Worm (Caenorhabditis elegans) whole organism, L3 larva: ENCODE measurements around the gene ZC196.4.
"Not testable (repeated sequence)": the region's sequence is repeated elsewhere in the genome, so short reads cannot be mapped to it uniquely, and the experiment has no call there.

Source experiments
- R02D3.7 ChIP-seq: fragments of 150-350 bp; optimal IDR thresholded peaks from 2 replicates; lab custom pipeline; 2014; ENCODE audit warnings: missing biosample characterization, missing genetic modification characterization
- ZK546.5 ChIP-seq: sonication (generic microtip); optimal IDR thresholded peaks from 2 replicates; lab custom pipeline; 2017; ENCODE audit warnings: missing biosample characterization, missing genetic modification characterization
- ama-1 ChIP-seq: fragments of 150-350 bp; optimal IDR thresholded peaks from 2 replicates; lab custom pipeline; 2018
- ceh-16 ChIP-seq: sonication (generic microtip); optimal IDR thresholded peaks from 2 replicates; lab custom pipeline; 2017; ENCODE audit warnings: missing biosample characterization, missing genetic modification characterization
- ceh-28 ChIP-seq: fragments of 150-350 bp; optimal IDR thresholded peaks from 2 replicates; lab custom pipeline; 2014; ENCODE audit warnings: missing biosample characterization, missing genetic modification reagents, missing genetic modification characterization
- ceh-9 ChIP-seq: sonication (generic microtip); optimal IDR thresholded peaks from 2 replicates; lab custom pipeline; 2018; ENCODE audit warnings: missing biosample characterization, missing genetic modification characterization
- daf-12 ChIP-seq: fragments of 150-350 bp; optimal IDR thresholded peaks from 2 replicates; lab custom pipeline; 2014; ENCODE audit warnings: missing biosample characterization, missing genetic modification reagents, missing genetic modification characterization
- egl-27 ChIP-seq: sonication (generic microtip); optimal IDR thresholded peaks from 4 replicates; lab custom pipeline; 2017; ENCODE audit warnings: missing biosample characterization, missing genetic modification reagents, missing genetic modification characterization
- egl-5 ChIP-seq: fragments of 150-350 bp; optimal IDR thresholded peaks from 2 replicates; lab custom pipeline; 2017; ENCODE audit warnings: missing biosample characterization, missing genetic modification reagents, missing genetic modification characterization, inconsistent platforms
- elt-2 ChIP-seq: sonication (generic microtip); optimal IDR thresholded peaks from 2 replicates; lab custom pipeline; 2016; ENCODE audit warnings: missing genetic modification reagents, mild to moderate bottlenecking, missing genetic modification characterization, missing compliant biosample characterization
- fkh-10 ChIP-seq: sonication (generic microtip); optimal IDR thresholded peaks from 2 replicates; lab custom pipeline; 2017; ENCODE audit warnings: missing biosample characterization, missing genetic modification reagents, missing genetic modification characterization
- fkh-2 ChIP-seq: fragments of 150-350 bp; optimal IDR thresholded peaks from 2 replicates; lab custom pipeline; 2014; ENCODE audit warnings: missing biosample characterization, missing genetic modification reagents, missing genetic modification characterization
- fos-1 ChIP-seq: fragments of 150-350 bp; optimal IDR thresholded peaks from 2 replicates; lab custom pipeline; 2014; ENCODE audit warnings: missing biosample characterization, missing genetic modification characterization
- hmg-11 ChIP-seq: sonication (generic microtip); optimal IDR thresholded peaks from 2 replicates; lab custom pipeline; 2016; ENCODE audit warnings: missing genetic modification characterization, missing compliant biosample characterization
- jun-1 ChIP-seq: fragments of 150-350 bp; optimal IDR thresholded peaks from 2 replicates; lab custom pipeline; 2014; ENCODE audit warnings: missing biosample characterization, missing genetic modification reagents, missing genetic modification characterization
- lin-15B ChIP-seq: fragments of 150-350 bp; optimal IDR thresholded peaks from 2 replicates; lab custom pipeline; 2014; ENCODE audit warnings: missing biosample characterization, missing genetic modification characterization
- lin-39 ChIP-seq: fragments of 150-350 bp; optimal IDR thresholded peaks from 2 replicates; lab custom pipeline; 2018; ENCODE audit warnings: missing biosample characterization, missing genetic modification reagents, missing genetic modification characterization
- mdl-1 ChIP-seq: fragments of 150-350 bp; optimal IDR thresholded peaks from 2 replicates; lab custom pipeline; 2014; ENCODE audit warnings: missing biosample characterization, missing genetic modification characterization
- mml-1 ChIP-seq: fragments of 150-350 bp; sonication (generic microtip); optimal IDR thresholded peaks from 3 replicates; lab custom pipeline; 2014; ENCODE audit warnings: missing biosample characterization, missing genetic modification characterization
- nfya-1 ChIP-seq: sonication (generic microtip); optimal IDR thresholded peaks from 2 replicates; lab custom pipeline; 2017; ENCODE audit warnings: missing genetic modification characterization, mild to moderate bottlenecking, missing compliant biosample characterization, antibody characterized with exemption, moderate library complexity; ENCODE audit not compliant: insufficient read depth
- nhr-11 ChIP-seq: fragments of 150-350 bp; optimal IDR thresholded peaks from 2 replicates; lab custom pipeline; 2014; ENCODE audit warnings: missing biosample characterization, missing genetic modification characterization
- nhr-12 ChIP-seq: fragments of 150-350 bp; optimal IDR thresholded peaks from 2 replicates; lab custom pipeline; 2014; ENCODE audit warnings: missing biosample characterization, missing genetic modification characterization
- nhr-237 ChIP-seq: fragments of 150-350 bp; optimal IDR thresholded peaks from 2 replicates; lab custom pipeline; 2014; ENCODE audit warnings: missing biosample characterization, missing genetic modification characterization
- nhr-25 ChIP-seq: sonication (generic microtip); optimal IDR thresholded peaks from 2 replicates; lab custom pipeline; 2017; ENCODE audit warnings: missing biosample characterization, missing genetic modification characterization
- nhr-43 ChIP-seq: sonication (generic microtip); optimal IDR thresholded peaks from 2 replicates; lab custom pipeline; 2016; ENCODE audit warnings: mild to moderate bottlenecking, missing genetic modification characterization, missing compliant biosample characterization; ENCODE audit not compliant: poor library complexity, severe bottlenecking
- nhr-67 ChIP-seq: fragments of 150-350 bp; optimal IDR thresholded peaks from 2 replicates; lab custom pipeline; 2014; ENCODE audit warnings: missing biosample characterization, missing genetic modification characterization
- nhr-76 ChIP-seq: fragments of 150-350 bp; sonication (generic microtip); optimal IDR thresholded peaks from 5 replicates; lab custom pipeline; 2014; ENCODE audit warnings: missing biosample characterization, missing genetic modification characterization
- nhr-77 ChIP-seq: fragments of 150-350 bp; optimal IDR thresholded peaks from 2 replicates; lab custom pipeline; 2014; ENCODE audit warnings: missing biosample characterization, missing genetic modification characterization
- pha-4 ChIP-seq: fragments of 150-350 bp; optimal IDR thresholded peaks from 2 replicates; lab custom pipeline; 2014; ENCODE audit warnings: missing biosample characterization, missing genetic modification reagents, missing genetic modification characterization
- sea-2 ChIP-seq: fragments of 150-350 bp; sonication (generic microtip); optimal IDR thresholded peaks from 4 replicates; lab custom pipeline; 2014; ENCODE audit warnings: missing biosample characterization, missing genetic modification reagents, missing genetic modification characterization
- skn-1 ChIP-seq: fragments of 150-350 bp; optimal IDR thresholded peaks from 2 replicates; lab custom pipeline; 2014; ENCODE audit warnings: missing biosample characterization, missing genetic modification characterization
- snpc-4 ChIP-seq: fragments of 150-350 bp; optimal IDR thresholded peaks from 2 replicates; lab custom pipeline; 2014; ENCODE audit warnings: missing biosample characterization, missing genetic modification characterization
- unc-39 ChIP-seq: sonication (generic microtip); optimal IDR thresholded peaks from 4 replicates; lab custom pipeline; 2017; ENCODE audit warnings: missing biosample characterization, missing genetic modification characterization
- unc-62 ChIP-seq: fragments of 150-350 bp; sonication (generic microtip); optimal IDR thresholded peaks from 4 replicates; lab custom pipeline; 2014; ENCODE audit warnings: missing biosample characterization, missing genetic modification reagents, missing genetic modification characterization
- zag-1 ChIP-seq: fragments of 150-350 bp; optimal IDR thresholded peaks from 2 replicates; lab custom pipeline; 2014; ENCODE audit warnings: missing biosample characterization, missing genetic modification characterization
- ztf-11 ChIP-seq: fragments of 150-350 bp; optimal IDR thresholded peaks from 2 replicates; lab custom pipeline; 2014; ENCODE audit warnings: missing biosample characterization, missing genetic modification characterization
- ztf-4 ChIP-seq: fragments of 150-350 bp; optimal IDR thresholded peaks from 2 replicates; lab custom pipeline; 2014; ENCODE audit warnings: missing biosample characterization, missing genetic modification characterization

Gene ZC196.4

ce11 chrV:8696218-8696617, 36.7 kb upstream of the ZC196.4 start, which contains the start of gene ZC190.10:
Gene ZC190.10, minus strand, starts transcription at chrV:8696318.
- not testable (repeated sequence) for TF ChIP-seq daf-12 (tag; lab: Kevin White, UChicago); mml-1; nhr-43

DNA sequence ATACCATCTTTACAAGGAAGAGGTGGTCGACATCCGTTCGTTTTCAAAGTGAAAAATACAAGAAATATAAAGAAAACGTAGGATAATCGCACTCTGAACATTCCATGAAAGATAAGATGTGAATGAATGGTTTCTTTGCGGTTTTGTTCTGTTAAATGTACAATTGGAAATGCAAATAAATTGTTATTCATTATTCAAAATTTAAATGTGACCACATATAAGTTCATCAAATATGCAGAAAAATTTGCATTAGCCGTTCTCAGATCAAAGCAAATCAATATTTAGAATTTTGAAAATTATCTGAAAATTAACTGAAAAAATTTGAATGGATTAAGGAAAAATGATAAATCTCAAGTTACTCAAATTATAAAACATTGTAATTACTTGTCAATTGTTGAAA, 21.0 kb upstream of the ZC196.4 start, which contains the start of gene ZC178.2:
Gene ZC178.2 (minus strand): TSS at position 101 of the 400 bp plus-strand sequence.
- TF ChIP-seq jun-1 (tag; lab: Kevin White, UChicago) (no peak), nhr-12 (tag; lab: Kevin White, UChicago) (no peak), lin-39 (tag; lab: Kevin White, UChicago) (no peak), nfya-1 (tag; lab: Kevin White, UChicago) (no peak), nhr-11 (tag; lab: Kevin White, UChicago) (no peak), ceh-16 (no peak), fkh-10 (no peak), ama-1 (lab: Kevin White, UChicago) (no peak), fos-1 (tag; lab: Kevin White, UChicago) (no peak), zag-1 (tag; lab: Kevin White, UChicago) (no peak)

DNA sequence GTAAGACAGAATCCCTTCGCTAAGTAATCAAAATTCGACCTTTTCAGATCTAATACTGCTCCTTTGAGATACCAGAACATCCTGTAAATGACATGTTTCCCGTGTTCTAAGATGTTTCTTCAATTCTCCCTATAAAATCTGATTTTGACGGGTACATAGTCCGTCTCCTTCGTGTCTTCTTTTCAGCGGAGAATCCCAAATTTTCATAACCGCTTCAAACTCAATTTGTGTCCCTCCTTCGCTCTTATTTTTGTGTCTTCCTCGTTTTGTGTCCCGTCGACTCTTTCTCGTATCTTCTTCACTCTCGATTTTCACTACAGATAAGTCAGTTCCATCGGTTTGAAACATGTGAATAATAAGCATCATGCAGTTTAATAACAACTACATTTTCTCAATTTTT, 16.7 kb upstream of the ZC196.4 start, which contains the start of gene glr-5:
Gene glr-5 (plus strand): TSS at position 321 of the 400 bp plus-strand sequence.
- TF ChIP-seq hmg-11 (tag; lab: Kevin White, UChicago) (no peak), unc-39 (tag; lab: Kevin White, UChicago) (no peak), ceh-28 (tag; lab: Kevin White, UChicago) (no peak), elt-2 (tag; lab: Kevin White, UChicago) (no peak), nhr-12 (tag; lab: Kevin White, UChicago) (no peak), nhr-67 (tag; lab: Kevin White, UChicago) (no peak), fos-1 (tag; lab: Kevin White, UChicago) (no peak), nfya-1 (tag; lab: Kevin White, UChicago) (no peak), mdl-1 (tag; lab: Kevin White, UChicago) (no peak)

- no peak for TF ChIP-seq ztf-11 (tag; lab: Kevin White, UChicago)
- no peak for TF ChIP-seq ceh-16
- no peak for TF ChIP-seq sea-2 (GFP tag; lab: Kevin White, UChicago)
- no peak for TF ChIP-seq lin-39 (tag; lab: Kevin White, UChicago)
- no peak for TF ChIP-seq elt-2 (tag; lab: Kevin White, UChicago)
- no peak for TF ChIP-seq mdl-1 (tag; lab: Kevin White, UChicago)
- no peak for TF ChIP-seq hmg-11 (tag; lab: Kevin White, UChicago)
- TF ChIP-seq nfya-1 (tag; lab: Kevin White, UChicago), result no peak
Observed at ce11 chrV:8718399-8718798, 14.5 kb upstream of the ZC196.4 start.

DNA sequence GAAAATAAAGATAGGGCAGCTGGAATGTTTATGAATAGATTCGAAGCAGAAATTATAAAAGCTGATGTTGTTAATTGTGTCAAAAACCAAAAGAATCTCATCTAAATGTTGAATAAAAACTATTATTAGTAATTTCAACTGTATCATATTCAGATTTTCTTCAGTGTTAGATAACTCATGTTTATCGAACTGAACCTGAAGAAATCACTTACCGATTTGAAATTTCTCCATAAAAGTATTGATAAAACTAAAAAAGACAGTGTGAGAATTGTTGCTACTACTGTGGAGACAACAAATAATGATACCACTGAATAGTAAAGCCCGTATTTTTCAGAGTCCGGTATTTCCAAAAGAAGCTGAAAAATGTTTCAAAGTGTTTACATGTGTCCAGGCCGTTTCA, 10.7 kb upstream of the ZC196.4 start, which contains the start of gene ZC196.8:
Gene ZC196.8 (minus strand): TSS at position 101 of the 400 bp plus-strand sequence.
- TF ChIP-seq fkh-2 (tag; lab: Kevin White, UChicago); egl-27; fkh-10: not testable (repeated sequence)

ce11 chrV:8726228-8726627, 6.7 kb upstream of the ZC196.4 start, which contains the start of gene droe-8:
Gene droe-8, plus strand, starts transcription at chrV:8726528.
- not testable (repeated sequence) for TF ChIP-seq nhr-77 (tag; lab: Kevin White, UChicago); fkh-10; nhr-25 (tag; lab: Kevin White, UChicago)

DNA sequence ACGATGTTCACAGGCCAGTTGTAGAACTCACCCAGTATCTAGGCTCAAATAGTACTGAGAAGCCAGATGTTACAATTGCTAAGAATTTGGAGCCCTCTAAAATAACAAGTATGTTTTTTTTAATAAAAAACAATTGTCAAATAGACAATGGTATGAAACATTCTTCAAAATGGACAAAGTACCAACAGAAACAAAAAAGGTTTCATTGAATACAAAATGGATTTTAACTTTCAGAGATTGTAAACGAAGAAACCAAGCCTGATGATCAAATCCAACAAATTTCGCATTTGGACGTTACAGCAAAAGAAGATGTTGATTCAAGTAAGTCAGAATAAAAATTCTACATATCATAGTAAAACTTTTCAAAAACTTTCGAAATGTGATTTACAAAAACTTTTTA, 5.8 kb upstream of the ZC196.4 start, which contains the start of gene ZC196.9:
Gene ZC196.9 (minus strand): TSS at position 101 of the 400 bp plus-strand sequence.
- TF ChIP-seq R02D3.7 (tag; lab: Kevin White, UChicago), result no peak

- no peak for TF ChIP-seq pha-4 (tag; lab: Kevin White, UChicago)
- no peak for TF ChIP-seq skn-1 (tag; lab: Kevin White, UChicago)
- no peak for TF ChIP-seq egl-5 (tag; lab: Kevin White, UChicago)
- TF ChIP-seq nhr-25 (tag; lab: Kevin White, UChicago), result no peak
- no peak for TF ChIP-seq nhr-76 (tag; lab: Kevin White, UChicago)
- no peak for TF ChIP-seq hmg-11 (tag; lab: Kevin White, UChicago)
- TF ChIP-seq nhr-12 (tag; lab: Kevin White, UChicago), result no peak
- TF ChIP-seq mdl-1 (tag; lab: Kevin White, UChicago), result no peak
- TF ChIP-seq ceh-9, result no peak
- TF ChIP-seq ztf-4 (tag; lab: Kevin White, UChicago), result no peak
- TF ChIP-seq nhr-43, result no peak
- TF ChIP-seq lin-39 (tag; lab: Kevin White, UChicago), result no peak
- no peak for TF ChIP-seq daf-12 (tag; lab: Kevin White, UChicago)
- no peak for TF ChIP-seq snpc-4 (tag; lab: Kevin White, UChicago)
- no peak for TF ChIP-seq ZK546.5 (tag; lab: Kevin White, UChicago)
- TF ChIP-seq lin-15B, result no peak
- TF ChIP-seq nhr-237, result no peak
- TF ChIP-seq ama-1 (lab: Kevin White, UChicago), result no peak
- TF ChIP-seq unc-62 (GFP tag; lab: Kevin White, UChicago), result no peak
Observed at ce11 chrV:8729100-8729499, 3.8 kb upstream of the ZC196.4 start, which contains the start of gene ZC196.5. Gene ZC196.5, plus strand, starts transcription at chrV:8729400.
